Worm (Caenorhabditis elegans): Measurements from ENCODE around the gene scl-7.

scl-7 gene

DNA sequence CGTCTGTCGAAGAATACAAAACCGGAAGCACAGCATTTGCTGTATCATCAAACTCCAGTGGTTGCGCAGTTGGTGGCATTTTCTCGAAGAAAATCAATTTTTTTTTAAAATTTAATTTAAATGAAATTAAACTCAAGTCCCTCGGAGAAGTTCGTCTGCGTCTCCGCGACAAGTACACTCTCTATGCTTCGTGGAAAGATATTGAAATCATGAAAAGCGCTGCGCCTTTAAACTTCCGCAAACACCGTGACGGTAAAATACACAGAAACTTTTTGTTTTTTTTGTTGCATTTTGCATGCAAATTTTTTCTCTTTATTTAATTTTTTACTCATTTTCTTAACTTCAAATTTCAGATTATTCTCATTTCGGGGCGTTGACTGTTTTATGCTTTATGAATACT is 28.4 kb downstream of the scl-7 start, which contains the start of the genes dli-1, tin-9.2 and exos-4.1 (continued):
- no peak for TF ChIP-seq hpl-2 (GFP tag; optimal IDR thresholded peaks at IDR 0.05)
- peak; percentile 78 for TF ChIP-seq xbp-1 (tag; optimal IDR thresholded peaks at IDR 0.05)
- TF ChIP-seq nhr-20 (tag; optimal IDR thresholded peaks at IDR 0.05) = peak; percentile 73
- peak; percentile 73 to 84 (median 79) for TF ChIP-seq dpl-1 (GFP tag; optimal IDR thresholded peaks at IDR 0.05)
- TF ChIP-seq ceh-82 (tag; optimal IDR thresholded peaks at IDR 0.05) = peak; percentile 41 to 62 (median 62)
- peak; percentile 73 for TF ChIP-seq lin-39 (tag; optimal IDR thresholded peaks at IDR 0.05)
- peak; percentile 33 for TF ChIP-seq fos-1 (tag; optimal IDR thresholded peaks at IDR 0.05)
- peak; percentile 17 for TF ChIP-seq nhr-77 (tag; optimal IDR thresholded peaks at IDR 0.05)
- TF ChIP-seq zag-1 (tag; optimal IDR thresholded peaks at IDR 0.05) = no peak
- peak; percentile 69 for TF ChIP-seq rnt-1 (tag; optimal IDR thresholded peaks at IDR 0.05)
- TF ChIP-seq nhr-47 (tag; optimal IDR thresholded peaks at IDR 0.05) = peak; percentile 85
- TF ChIP-seq lsy-2 (tag; optimal IDR thresholded peaks at IDR 0.05) = peak; percentile 89 to 90
- TF ChIP-seq ces-1 (GFP tag; optimal IDR thresholded peaks at IDR 0.05) = no peak
- peak in 1 of 6 experiments; percentile 39 for TF ChIP-seq elt-3 (tag; optimal IDR thresholded peaks at IDR 0.05)
- TF ChIP-seq jun-1 (tag; optimal IDR thresholded peaks at IDR 0.05) = peak; percentile 14
- no peak for TF ChIP-seq sup-37 (GFP tag; optimal IDR thresholded peaks at IDR 0.05)
- TF ChIP-seq fkh-4 (tag; optimal IDR thresholded peaks at IDR 0.05; ENCODE audit: borderline replicate concordance) = no peak
- peak; percentile 18 for TF ChIP-seq zip-4 (GFP tag; optimal IDR thresholded peaks at IDR 0.05)
- TF ChIP-seq F16B12.6 (tag; optimal IDR thresholded peaks at IDR 0.05) = peak; percentile 94
- TF ChIP-seq nhr-28 (tag; optimal IDR thresholded peaks at IDR 0.05) = no peak
- TF ChIP-seq C16A3.4 (tag; optimal IDR thresholded peaks at IDR 0.05) = peak; percentile 53
- no peak for TF ChIP-seq ztf-4 (tag; optimal IDR thresholded peaks at IDR 0.05)

DNA sequence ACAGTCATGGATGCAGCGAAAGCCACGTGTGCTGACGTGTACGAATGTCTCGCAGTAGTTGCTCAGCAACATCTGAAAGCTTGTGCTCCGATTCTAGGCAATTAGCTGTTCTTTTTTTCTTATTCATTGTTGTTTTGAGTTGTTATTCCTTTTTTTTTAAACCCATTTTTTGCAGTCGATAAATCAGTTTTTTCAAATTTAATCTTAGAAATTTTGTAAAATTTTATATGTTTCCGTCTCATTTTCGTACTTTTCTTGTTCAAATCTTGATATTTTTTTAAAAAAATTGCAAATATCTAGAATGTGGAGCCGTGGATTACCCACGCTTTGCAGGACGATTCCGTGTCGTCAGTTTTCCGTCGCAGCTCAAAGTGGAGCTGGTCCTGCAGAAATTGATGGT is 30.2 kb downstream of the scl-7 start, which contains the start of gene fask-1:
fask-1 (plus strand) TSS at position 301 of the 400 bp plus-strand sequence.
- TF ChIP-seq C04F5.9 (tag; optimal IDR thresholded peaks at IDR 0.05) (no peak), ztf-11 (tag; optimal IDR thresholded peaks at IDR 0.05) (no peak), nhr-12 (tag; optimal IDR thresholded peaks at IDR 0.05) (no peak), swsn-7 (tag; optimal IDR thresholded peaks at IDR 0.05) (no peak), hpl-2 (GFP tag; optimal IDR thresholded peaks at IDR 0.05) (no peak), skn-1 (tag; optimal IDR thresholded peaks at IDR 0.05) (no peak), ceh-63 (GFP tag; optimal IDR thresholded peaks at IDR 0.05) (no peak)

DNA sequence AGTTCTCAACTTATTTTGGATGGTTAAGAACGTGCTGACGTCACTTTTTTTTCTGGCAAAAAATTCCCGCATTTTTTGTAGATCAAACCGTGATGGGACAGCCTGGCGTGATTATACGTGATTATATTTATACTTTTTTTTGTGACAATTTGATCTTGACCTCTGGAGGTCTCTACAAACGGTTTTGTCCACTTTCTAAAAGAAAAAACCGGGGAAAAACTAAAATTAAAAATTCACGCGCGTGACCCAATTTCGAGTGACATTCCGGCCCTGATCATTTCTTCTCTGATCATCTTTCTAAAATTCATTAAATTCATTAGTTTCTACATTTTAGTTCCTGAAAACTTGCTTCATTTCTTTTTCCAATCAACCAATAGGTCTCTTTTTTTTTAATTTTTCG is 34.7 kb downstream of the scl-7 start, which contains the start of gene rde-11:
rde-11 (plus strand) TSS at position 301 of the 400 bp plus-strand sequence.
- TF ChIP-seq nhr-20 (tag; optimal IDR thresholded peaks at IDR 0.05) = no peak
- no peak for TF ChIP-seq egl-27 (tag; optimal IDR thresholded peaks at IDR 0.05)
- no peak for TF ChIP-seq lin-35 (GFP tag; optimal IDR thresholded peaks at IDR 0.05)
- no peak for TF ChIP-seq snpc-4 (tag; optimal IDR thresholded peaks at IDR 0.05)

DNA sequence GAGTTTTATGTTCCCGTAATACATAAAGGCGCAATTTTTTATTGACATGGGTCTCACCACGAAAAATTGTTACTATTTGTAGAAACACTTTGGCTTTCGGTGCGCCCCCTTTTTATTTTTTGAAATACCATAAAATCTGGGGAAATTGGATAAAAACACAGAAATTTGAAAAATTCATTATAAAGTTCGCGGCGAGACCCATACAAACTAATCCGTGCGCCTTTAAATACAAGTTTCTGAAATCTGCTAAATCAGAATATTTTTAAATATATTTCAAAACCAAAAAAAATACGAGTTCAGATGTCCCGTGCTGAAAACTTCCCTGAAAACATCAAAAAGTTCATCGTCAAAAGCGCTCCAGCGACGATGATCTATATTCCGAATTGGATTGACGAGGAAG is 37.1 kb downstream of the scl-7 start, which contains the start of gene B0564.2:
B0564.2 (plus strand) TSS at position 301 of the 400 bp plus-strand sequence.
- no peak for TF ChIP-seq tlp-1 (tag; optimal IDR thresholded peaks at IDR 0.05)
- TF ChIP-seq fkh-4 (tag; optimal IDR thresholded peaks at IDR 0.05; ENCODE audit: borderline replicate concordance) = no peak
- TF ChIP-seq lin-39 (tag; optimal IDR thresholded peaks at IDR 0.05) = no peak

DNA sequence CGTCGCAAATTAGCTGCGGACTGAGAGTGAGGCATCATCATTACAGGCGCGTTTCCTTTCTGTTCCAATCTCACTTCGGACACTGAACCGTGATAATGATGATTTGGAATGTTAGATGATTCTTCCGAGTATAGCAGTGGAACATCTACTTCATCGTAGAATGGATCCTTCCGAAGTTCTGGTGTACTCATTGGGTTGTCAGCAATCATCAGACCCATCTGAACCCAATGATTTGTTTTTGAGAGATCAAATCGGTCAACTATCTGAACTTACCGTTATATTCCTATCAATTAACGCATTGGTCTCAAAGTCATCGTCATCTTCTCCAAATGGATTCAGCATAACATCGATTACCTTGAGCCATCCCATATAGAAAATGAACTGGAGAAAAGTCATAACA is 38.2 kb downstream of the scl-7 start:
- TF ChIP-seq blmp-1 (tag; optimal IDR thresholded peaks at IDR 0.05) (peak; percentile 2), snpc-4 (tag; optimal IDR thresholded peaks at IDR 0.05) (no peak), fos-1 (tag; optimal IDR thresholded peaks at IDR 0.05) (no peak), tlp-1 (tag; optimal IDR thresholded peaks at IDR 0.05) (no peak)

DNA sequence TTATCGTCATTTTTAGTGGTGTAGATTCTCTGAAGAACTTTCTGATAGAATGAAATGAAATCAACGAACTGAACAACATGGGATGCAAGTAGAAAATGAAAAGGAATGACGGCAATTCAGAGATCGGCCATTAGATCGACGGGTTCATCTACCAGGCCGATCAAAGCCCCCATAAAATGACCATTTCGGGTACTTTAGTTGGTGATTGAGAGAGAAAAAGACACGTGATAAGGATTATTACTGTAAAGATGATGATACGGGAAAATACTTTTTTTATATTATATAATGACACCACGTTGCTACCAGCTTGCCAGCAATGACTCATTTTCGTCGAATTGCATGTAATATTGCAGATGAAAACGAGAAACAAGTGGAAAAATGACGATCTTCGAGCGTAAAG is 39.5 kb downstream of the scl-7 start, which contains the start of gene best-1:
best-1 (minus strand) TSS at position 29 of the 400 bp plus-strand sequence.
- peak; percentile 55 for TF ChIP-seq nhr-90 (tag; optimal IDR thresholded peaks at IDR 0.05; ENCODE audit: poor library complexity)
- no peak for TF ChIP-seq isw-1 (GFP tag; IDR thresholded peaks at IDR 0.05)
- TF ChIP-seq swsn-7 (tag; optimal IDR thresholded peaks at IDR 0.05) = no peak
- TF ChIP-seq alr-1 (tag; optimal IDR thresholded peaks at IDR 0.05; ENCODE audit: borderline replicate concordance) = no peak
- TF ChIP-seq sptf-1 (tag; optimal IDR thresholded peaks at IDR 0.05) = no peak
- peak; percentile 45 for TF ChIP-seq nhr-71 (tag; optimal IDR thresholded peaks at IDR 0.05)
- TF ChIP-seq nhr-28 (tag; optimal IDR thresholded peaks at IDR 0.05) = no peak
- TF ChIP-seq mdl-1 (tag; optimal IDR thresholded peaks at IDR 0.05) = peak in 1 of 2 experiments; percentile 49
- peak; percentile 67 for TF ChIP-seq nhr-85 (tag)
- TF ChIP-seq nhr-237 (tag; optimal IDR thresholded peaks at IDR 0.05) = no peak
- TF ChIP-seq ceh-88 (GFP tag; IDR thresholded peaks at IDR 0.05) = no peak
- peak; percentile 73 for TF ChIP-seq blmp-1 (tag; optimal IDR thresholded peaks at IDR 0.05)
- no peak for TF ChIP-seq ceh-63 (GFP tag; optimal IDR thresholded peaks at IDR 0.05)
- TF ChIP-seq ceh-82 (tag; optimal IDR thresholded peaks at IDR 0.05) = no peak
- TF ChIP-seq nhr-76 (tag; optimal IDR thresholded peaks at IDR 0.05) = no peak
- peak; percentile 64 for TF ChIP-seq nhr-20 (tag; optimal IDR thresholded peaks at IDR 0.05)
- TF ChIP-seq hpl-2 (GFP tag; optimal IDR thresholded peaks at IDR 0.05) = no peak

All from whole organism, L1 larva.